Worm (Caenorhabditis elegans) whole organism, L4 larva: ENCODE results near the gene pole-2.

Source experiments
- F26F4.8 ChIP-seq: fragments of 200-800 bp; sonication (Bioruptor generic); conservative IDR thresholded peaks from 2 replicates; pipeline ENCODE4 v1.3.6; 2022; ENCODE audit warnings: missing genetic modification characterization, missing compliant biosample characterization
- F44E2.7 ChIP-seq: fragments of 200-800 bp; sonication (Bioruptor generic); IDR thresholded peaks from 2 replicates; pipeline ENCODE4 v2.1.2; 2022; ENCODE audit warnings: missing genetic modification characterization, missing compliant biosample characterization
- T20F7.1 ChIP-seq: fragments of 200-800 bp; sonication (Bioruptor generic); optimal IDR thresholded peaks from 2 replicates; lab custom pipeline; 2018; ENCODE audit warnings: mild to moderate bottlenecking, missing genetic modification characterization, missing compliant biosample characterization
- Y5F2A.4 ChIP-seq: fragments of 200-800 bp; sonication (Bioruptor generic); optimal IDR thresholded peaks from 2 replicates; lab custom pipeline; 2018; ENCODE audit warnings: mild to moderate bottlenecking, missing genetic modification characterization, missing compliant biosample characterization
- aha-1 ChIP-seq: fragments of 150-350 bp; peaks from one replicate; lab custom pipeline; 2014; ENCODE audit warnings: missing biosample characterization, missing genetic modification characterization
- ama-1 ChIP-seq: fragments of 150-350 bp; optimal IDR thresholded peaks from 2 replicates; lab custom pipeline; 2014; ENCODE audit warnings: inconsistent platforms, mixed read lengths
- ceh-20 ChIP-seq: fragments of 200-800 bp; sonication (Bioruptor generic); IDR thresholded peaks from 2 replicates; pipeline ENCODE4 v1.3.6; 2022; ENCODE audit warnings: missing genetic modification reagents, missing genetic modification characterization, missing compliant biosample characterization
- daf-16 ChIP-seq, 3 experiments: sonication (generic microtip); optimal IDR thresholded peaks; 2 replicates each; lab custom pipeline; 2016 to 2017; ENCODE audit warnings: missing genetic modification characterization in 3 of 3, missing genetic modification reagents in 3 of 3, mild to moderate bottlenecking in 2 of 3, missing compliant biosample characterization in 2 of 3, missing biosample characterization in 1 of 3, moderate library complexity in 1 of 3
- dmd-6 ChIP-seq: fragments of 200-800 bp; sonication (Bioruptor generic); IDR thresholded peaks from 2 replicates; pipeline ENCODE4 v1.3.6; 2022; ENCODE audit warnings: missing genetic modification reagents, missing genetic modification characterization, missing compliant biosample characterization
- duxl-1 ChIP-seq: sonication (generic microtip); optimal IDR thresholded peaks from 2 replicates; lab custom pipeline; 2016; ENCODE audit warnings: mild to moderate bottlenecking, missing genetic modification characterization, moderate library complexity, missing compliant biosample characterization; ENCODE audit not compliant: poor library complexity
- dve-1 ChIP-seq: sonication (generic microtip); optimal IDR thresholded peaks from 2 replicates; lab custom pipeline; 2017; ENCODE audit warnings: antibody characterized with exemption, mild to moderate bottlenecking, missing genetic modification characterization, missing compliant biosample characterization; ENCODE audit not compliant: insufficient read depth
- egl-43 ChIP-seq: fragments of 200-800 bp; sonication (Bioruptor generic); IDR thresholded peaks from 2 replicates; pipeline ENCODE4 v1.3.6; 2022; ENCODE audit warnings: missing genetic modification reagents, missing genetic modification characterization, missing compliant biosample characterization
- hif-1 ChIP-seq, 2 experiments: sonication (generic microtip); optimal IDR thresholded peaks; 2 replicates each; lab custom pipeline; 2016 to 2017; ENCODE audit warnings: missing compliant biosample characterization in 2 of 2, missing genetic modification characterization in 2 of 2, missing genetic modification reagents in 2 of 2, missing genotype in 2 of 2, mild to moderate bottlenecking in 1 of 2
- hlh-11 ChIP-seq: fragments of 200-800 bp; sonication (Bioruptor generic); optimal IDR thresholded peaks from 2 replicates; lab custom pipeline; 2018; ENCODE audit warnings: mild to moderate bottlenecking, missing genetic modification characterization, missing compliant biosample characterization
- hlh-30 ChIP-seq: sonication (generic microtip); optimal IDR thresholded peaks from 2 replicates; lab custom pipeline; 2017; ENCODE audit warnings: antibody characterized with exemption, mild to moderate bottlenecking, missing genetic modification characterization, missing compliant biosample characterization; ENCODE audit not compliant: insufficient read depth
- lin-1 ChIP-seq: fragments of 200-800 bp; sonication (Bioruptor generic); IDR thresholded peaks from 2 replicates; pipeline ENCODE4 v1.3.6; 2022; ENCODE audit warnings: missing genetic modification reagents, missing genetic modification characterization, missing compliant biosample characterization
- lin-15B ChIP-seq: fragments of 150-350 bp; sonication (generic microtip); optimal IDR thresholded peaks from 3 replicates; lab custom pipeline; 2014; ENCODE audit warnings: missing biosample characterization, missing genetic modification characterization
- lin-38 ChIP-seq: fragments of 200-800 bp; sonication (Bioruptor generic); IDR thresholded peaks from 2 replicates; pipeline ENCODE4 v1.3.6; 2022; ENCODE audit warnings: missing genetic modification reagents, missing genetic modification characterization, missing compliant biosample characterization
- lin-39 ChIP-seq: fragments of 150-350 bp; optimal IDR thresholded peaks from 2 replicates; lab custom pipeline; 2014; ENCODE audit warnings: missing biosample characterization, missing genetic modification reagents, missing genetic modification characterization
- lsy-2 ChIP-seq, 2 experiments: fragments of 150-350 bp in 1 of 2; sonication (generic microtip) in 1 of 2; optimal IDR thresholded peaks; 2 replicates each; lab custom pipeline; 2014 to 2017; ENCODE audit warnings: missing biosample characterization in 2 of 2, missing genetic modification characterization in 2 of 2
- madf-9 ChIP-seq: fragments of 200-800 bp; sonication (Bioruptor generic); conservative IDR thresholded peaks from 2 replicates; pipeline ENCODE4 v1.3.6; 2022; ENCODE audit warnings: missing genetic modification reagents, missing genetic modification characterization, missing compliant biosample characterization
- mdl-1 ChIP-seq, 2 experiments: fragments of 150-350 bp in 1 of 2; sonication (generic microtip) in 1 of 2; optimal IDR thresholded peaks; 2 replicates each; lab custom pipeline; 2014 to 2017; ENCODE audit warnings: missing biosample characterization in 2 of 2, missing genetic modification characterization in 2 of 2
- nhr-10 ChIP-seq: fragments of 150-350 bp; optimal IDR thresholded peaks from 2 replicates; lab custom pipeline; 2014; ENCODE audit warnings: missing biosample characterization, missing genetic modification characterization
- nhr-102 ChIP-seq: sonication (generic microtip); optimal IDR thresholded peaks from 2 replicates; lab custom pipeline; 2016; ENCODE audit warnings: mild to moderate bottlenecking, missing genetic modification characterization, moderate library complexity, missing compliant biosample characterization
- nhr-28 ChIP-seq: fragments of 150-350 bp; optimal IDR thresholded peaks from 2 replicates; lab custom pipeline; 2014; ENCODE audit warnings: missing biosample characterization, missing genetic modification characterization
- nhr-42 ChIP-seq: fragments of 200-800 bp; sonication (Bioruptor generic); IDR thresholded peaks from 2 replicates; pipeline ENCODE4 v1.3.6; 2022; ENCODE audit warnings: missing genetic modification characterization, missing compliant biosample characterization
- nhr-77 ChIP-seq: fragments of 150-350 bp; optimal IDR thresholded peaks from 2 replicates; lab custom pipeline; 2014; ENCODE audit warnings: missing biosample characterization, missing genetic modification characterization
- php-3 ChIP-seq: fragments of 200-800 bp; sonication (Bioruptor generic); IDR thresholded peaks from 2 replicates; pipeline ENCODE4 v1.3.6; 2022; ENCODE audit warnings: missing genetic modification reagents, missing genetic modification characterization, missing compliant biosample characterization
- pqm-1 ChIP-seq: sonication (generic microtip); optimal IDR thresholded peaks from 2 replicates; lab custom pipeline; 2017; ENCODE audit warnings: missing biosample characterization, missing genetic modification characterization
- spr-1 ChIP-seq: sonication (generic microtip); optimal IDR thresholded peaks from 2 replicates; lab custom pipeline; 2016; ENCODE audit warnings: mild to moderate bottlenecking, missing genetic modification characterization, missing compliant biosample characterization
- tra-1 ChIP-seq: fragments of 200-800 bp; sonication (Bioruptor generic); IDR thresholded peaks from 2 replicates; pipeline ENCODE4 v1.3.6; 2022; ENCODE audit warnings: missing genetic modification reagents, missing genetic modification characterization, missing compliant biosample characterization
- zip-11 ChIP-seq: fragments of 200-800 bp; sonication (Bioruptor generic); IDR thresholded peaks from 2 replicates; pipeline ENCODE4 v1.3.6; 2022; ENCODE audit warnings: missing genetic modification characterization, missing compliant biosample characterization
- zip-2 ChIP-seq: fragments of 150-350 bp; optimal IDR thresholded peaks from 2 replicates; lab custom pipeline; 2014; ENCODE audit warnings: missing biosample characterization, missing genetic modification characterization

Gene pole-2

ce11 chrIV:8686510-8686909 is at the start of gene pole-2:
Gene pole-2, minus strand, starts transcription at chrIV:8686610.
- TF ChIP-seq spr-1 (tag; lab: Kevin White, UChicago) (no peak), ama-1 (lab: Kevin White, UChicago) (no peak)

- TF ChIP-seq madf-9 (GFP tag; lab: Robert Waterston, UW) (no peak), dmd-6 (GFP tag; lab: Robert Waterston, UW) (peak; percentile 68), php-3 (peak; percentile 79), lin-38 (GFP tag; lab: Robert Waterston, UW) (no peak), duxl-1 (tag; lab: Kevin White, UChicago) (no peak), dve-1 (peak; percentile 63), nhr-42 (GFP tag; lab: Robert Waterston, UW) (no peak), hlh-30 (tag; lab: Kevin White, UChicago) (no peak), hlh-11 (tag; lab: Kevin White, UChicago) (peak; percentile 47), daf-16 (GFP tag; optimal IDR thresholded peaks at IDR 0.05; lab: Kevin White, UChicago) (no peak), daf-16 (tag; optimal IDR thresholded peaks at IDR 0.05; lab: Kevin White, UChicago) (peak; percentile 67), egl-43 (no peak), T20F7.1 (GFP tag; lab: Kevin White, UChicago) (peak; percentile 47), hif-1 (tag; optimal IDR thresholded peaks at IDR 0.05; lab: Kevin White, UChicago) (peak in 1 of 2 experiments; percentile 42), F44E2.7 (no peak), mdl-1 (tag; optimal IDR thresholded peaks at IDR 0.05; lab: Kevin White, UChicago) (no peak), lin-15B (tag; lab: Kevin White, UChicago) (no peak), Y5F2A.4 (GFP tag; lab: Kevin White, UChicago) (no peak), ceh-20 (GFP tag; lab: Robert Waterston, UW) (peak; percentile 71; the same call in 1 of the 2 replicates), pqm-1 (tag; lab: Kevin White, UChicago) (peak; percentile 96), tra-1 (GFP tag; lab: Robert Waterston, UW) (peak; percentile 60; the same call in 1 of the 2 replicates), zip-11 (GFP tag; lab: Robert Waterston, UW) (no peak), nhr-77 (tag; lab: Kevin White, UChicago) (peak; percentile 67), nhr-10 (tag; lab: Kevin White, UChicago) (no peak), lin-1 (GFP tag; lab: Robert Waterston, UW) (peak; percentile 47; the same call in 1 of the 2 replicates), nhr-28 (tag; lab: Kevin White, UChicago) (peak; percentile 60), F26F4.8 (GFP tag; lab: Robert Waterston, UW) (no peak)
- TF ChIP-seq, all 104 proteins: peak for 13
These were observed 44.1 kb upstream of the pole-2 start, which contains the start of gene F21D5.3 for ce11 chrIV:8730469-8730868. Gene F21D5.3, plus strand, starts transcription at chrIV:8730815.

ce11 chrIV:8729636-8730035 is 43.2 kb upstream of the pole-2 start:
- TF ChIP-seq tra-1 (GFP tag; lab: Robert Waterston, UW) (peak; percentile 53; the same call in 1 of the 2 replicates), hlh-11 (tag; lab: Kevin White, UChicago) (peak; percentile 60), daf-16 (GFP tag; optimal IDR thresholded peaks at IDR 0.05; lab: Kevin White, UChicago) (no peak), daf-16 (tag; optimal IDR thresholded peaks at IDR 0.05; lab: Kevin White, UChicago) (peak; percentile 63), nhr-102 (tag; lab: Kevin White, UChicago) (peak; percentile 6), lin-39 (no peak), zip-2 (tag; lab: Kevin White, UChicago) (no peak), lsy-2 (tag; optimal IDR thresholded peaks at IDR 0.05; lab: Kevin White, UChicago) (no peak), dve-1 (peak; percentile 53), hif-1 (tag; optimal IDR thresholded peaks at IDR 0.05; lab: Kevin White, UChicago) (peak in 1 of 2 experiments; percentile 21), pqm-1 (tag; lab: Kevin White, UChicago) (peak; percentile 71), nhr-28 (tag; lab: Kevin White, UChicago) (peak; percentile 40), dmd-6 (GFP tag; lab: Robert Waterston, UW) (peak; percentile 83), hlh-30 (tag; lab: Kevin White, UChicago) (peak; percentile 20), php-3 (peak; percentile 22; the same call in 1 of the 2 replicates), aha-1 (tag; lab: Kevin White, UChicago) (peak; percentile 33)
